Fruit fly (Drosophila melanogaster): ENCODE measurements around the gene CG3386.

Gene CG3386

DNA sequence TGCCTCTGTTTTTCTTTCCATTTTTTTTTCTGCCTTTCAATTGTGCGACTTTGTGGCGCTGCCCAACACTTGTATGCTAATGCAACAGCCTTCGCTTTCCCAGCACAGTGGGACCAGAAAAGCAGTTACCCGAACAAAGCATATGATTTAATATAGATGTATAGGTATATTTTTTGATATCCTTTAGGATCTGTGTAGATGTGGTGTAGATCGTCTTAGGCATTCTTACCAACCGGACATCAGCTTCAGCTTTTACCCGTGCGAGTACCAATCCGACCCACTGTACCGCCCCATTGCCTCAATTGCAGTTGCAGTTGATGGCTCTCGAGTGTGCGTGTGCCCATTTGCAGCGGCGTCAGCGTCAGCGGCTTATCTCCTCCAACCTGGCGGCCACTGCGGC, 45.8 kb downstream of the CG3386 start (continued):
- TF ChIP-seq Dek (tag; optimal IDR thresholded peaks at IDR 0.05) = no peak
- TF ChIP-seq ERR (GFP tag; optimal IDR thresholded peaks at IDR 0.05) = no peak
- no peak for TF ChIP-seq sima (GFP tag; optimal IDR thresholded peaks at IDR 0.05)
- TF ChIP-seq HmgZ (tag; optimal IDR thresholded peaks at IDR 0.05) = no peak
- no peak for TF ChIP-seq CG7987 (GFP tag; optimal IDR thresholded peaks at IDR 0.05)
- peak; percentile 60 for TF ChIP-seq CG12071 (GFP tag; optimal IDR thresholded peaks at IDR 0.05)
- peak; percentile 98 for TF ChIP-seq Drgx (GFP tag; IDR thresholded peaks at IDR 0.05)
- no peak for TF ChIP-seq CG10431 (GFP tag; optimal IDR thresholded peaks at IDR 0.05)
- no peak for TF ChIP-seq toy (GFP tag; IDR thresholded peaks at IDR 0.05)
- peak; percentile 20 for TF ChIP-seq Bdp1 (GFP tag; optimal IDR thresholded peaks at IDR 0.05)
- peak; percentile 27 for TF ChIP-seq CG7556 (GFP tag; optimal IDR thresholded peaks at IDR 0.05)
- no peak for TF ChIP-seq klu (GFP tag; IDR thresholded peaks at IDR 0.05)
- no peak for TF ChIP-seq Neu2 (GFP tag; optimal IDR thresholded peaks at IDR 0.05; ENCODE audit: borderline replicate concordance)
- TF ChIP-seq CG3065 (GFP tag; optimal IDR thresholded peaks at IDR 0.05) = peak; percentile 45
- no peak for TF ChIP-seq pan (optimal IDR thresholded peaks at IDR 0.05)
- peak in 1 of 2 experiments; percentile 67 for TF ChIP-seq pan (GFP tag; optimal IDR thresholded peaks at IDR 0.05 in 1 of 2, IDR thresholded peaks at IDR 0.05 in 1 of 2)
- no peak for TF ChIP-seq chinmo (GFP tag; IDR thresholded peaks at IDR 0.05; ENCODE audit: partially characterized antibody)
- TF ChIP-seq CG2678 (tag; optimal IDR thresholded peaks at IDR 0.05) = peak; percentile 59
- no peak for TF ChIP-seq grn (GFP tag; optimal IDR thresholded peaks at IDR 0.05)
- peak; percentile 26 for TF ChIP-seq Ravus (GFP tag; IDR thresholded peaks at IDR 0.05)
- no peak for TF ChIP-seq Hey (tag; optimal IDR thresholded peaks at IDR 0.05)
- no peak for TF ChIP-seq Dp (GFP tag; optimal IDR thresholded peaks at IDR 0.05)
- TF ChIP-seq tna (GFP tag; IDR thresholded peaks at IDR 0.05; ENCODE audit: partially characterized antibody) = no peak
- no peak for TF ChIP-seq yki (optimal IDR thresholded peaks at IDR 0.05)
- TF ChIP-seq CG8281 (tag; optimal IDR thresholded peaks at IDR 0.05) = peak; percentile 5
- no peak for TF ChIP-seq YL-1 (GFP tag; optimal IDR thresholded peaks at IDR 0.05)
- TF ChIP-seq tgo (GFP tag; IDR thresholded peaks at IDR 0.05) = peak; percentile 64
- TF ChIP-seq CG6813 (GFP tag; optimal IDR thresholded peaks at IDR 0.05) = peak; percentile 50
- TF ChIP-seq CG12219 (GFP tag; optimal IDR thresholded peaks at IDR 0.05) = peak; percentile 57
- TF ChIP-seq CG2202 (tag; optimal IDR thresholded peaks at IDR 0.05) = peak; percentile 52
- TF ChIP-seq az2 (GFP tag; optimal IDR thresholded peaks at IDR 0.05) = peak; percentile 65
- TF ChIP-seq CG5245 (GFP tag; optimal IDR thresholded peaks at IDR 0.05) = peak; percentile 65
- TF ChIP-seq CG7963 (GFP tag; IDR thresholded peaks at IDR 0.05; ENCODE audit: partially characterized antibody) = no peak
- no peak for TF ChIP-seq al (GFP tag; IDR thresholded peaks at IDR 0.05)
- peak; percentile 33 for TF ChIP-seq CG10654 (GFP tag; optimal IDR thresholded peaks at IDR 0.05)
- 0 out of 2 replicates have a peak, but pooled peaks have one; percentile 9 for TF ChIP-seq Taf1 (GFP tag; IDR thresholded peaks at IDR 0.05)
- TF ChIP-seq nmo (GFP tag; optimal IDR thresholded peaks at IDR 0.05) = peak; percentile 67
- no peak for TF ChIP-seq rib (GFP tag; IDR thresholded peaks at IDR 0.05)
- peak; percentile 44 for TF ChIP-seq onecut (GFP tag; IDR thresholded peaks at IDR 0.05)
- TF ChIP-seq Oli (tag; optimal IDR thresholded peaks at IDR 0.05) = peak; percentile 79
- peak; percentile 27 for TF ChIP-seq btn (GFP tag; optimal IDR thresholded peaks at IDR 0.05)
- no peak for TF ChIP-seq gsb (GFP tag; IDR thresholded peaks at IDR 0.05)
- TF ChIP-seq Ada2b (GFP tag; IDR thresholded peaks at IDR 0.05) = peak; percentile 69
- TF ChIP-seq CG17802 (tag; optimal IDR thresholded peaks at IDR 0.05) = peak; percentile 46
- no peak for TF ChIP-seq exex (tag; optimal IDR thresholded peaks at IDR 0.05)
- TF ChIP-seq kay (GFP tag; optimal IDR thresholded peaks at IDR 0.05) = peak; percentile 40
- TF ChIP-seq Pdp1 (GFP tag; optimal IDR thresholded peaks at IDR 0.05) = peak; percentile 25 to 36
- TF ChIP-seq hbn (GFP tag; IDR thresholded peaks at IDR 0.05; ENCODE audit: partially characterized antibody) = no peak
- TF ChIP-seq NK7.1 (GFP tag; optimal IDR thresholded peaks at IDR 0.05) = no peak
- no peak for TF ChIP-seq Dfd (GFP tag; optimal IDR thresholded peaks at IDR 0.05)
- peak; percentile 19; the same call in 1 of the 2 replicates for TF ChIP-seq CG31224 (GFP tag; IDR thresholded peaks at IDR 0.05)
